Fruit fly (Drosophila melanogaster) whole organism, adult: ENCODE measurements around the gene CG33769.

Experiments used
- CG11617 ChIP-seq: fragments of 200-800 bp; sonication (Bioruptor generic); optimal IDR thresholded peaks from 2 replicates; lab custom pipeline; 2017; ENCODE audit warnings: mild to moderate bottlenecking, missing biosample characterization, missing genetic modification reagents, missing genetic modification characterization
- CG33017 ChIP-seq: fragments of 200-800 bp; sonication (Bioruptor generic); optimal IDR thresholded peaks from 2 replicates; lab custom pipeline; 2018; ENCODE audit warnings: missing biosample characterization, mild to moderate bottlenecking, missing genetic modification characterization, moderate library complexity
- CG7045 ChIP-seq: fragments of 200-800 bp; sonication (Bioruptor generic); optimal IDR thresholded peaks from 2 replicates; lab custom pipeline; 2017; ENCODE audit warnings: missing biosample characterization, mild to moderate bottlenecking, missing genetic modification characterization
- CG7101 ChIP-seq: fragments of 200-800 bp; sonication (Bioruptor generic); optimal IDR thresholded peaks from 2 replicates; lab custom pipeline; 2018; ENCODE audit warnings: missing biosample characterization, mild to moderate bottlenecking, missing genetic modification characterization, moderate library complexity
- Clk ChIP-seq: fragments of 200-800 bp; sonication (Bioruptor generic); optimal IDR thresholded peaks from 2 replicates; lab custom pipeline; 2017; ENCODE audit warnings: missing biosample characterization, missing genetic modification characterization
- Hr96 ChIP-seq: fragments of 200-800 bp; sonication (Bioruptor generic); optimal IDR thresholded peaks from 2 replicates; lab custom pipeline; 2016; ENCODE audit warnings: missing biosample characterization, missing genetic modification characterization
- Mnt ChIP-seq: fragments of 200-800 bp; sonication (Bioruptor generic); optimal IDR thresholded peaks from 2 replicates; lab custom pipeline; 2016; ENCODE audit warnings: missing biosample characterization, mild to moderate bottlenecking, missing genetic modification characterization
- bab1 ChIP-seq: fragments of 200-800 bp; sonication (Bioruptor generic); optimal IDR thresholded peaks from 3 replicates; lab custom pipeline; 2019; ENCODE audit warnings: missing biosample characterization, mild to moderate bottlenecking, missing genetic modification characterization, moderate library complexity
- ovo ChIP-seq: fragments of 200-800 bp; sonication (Bioruptor generic); optimal IDR thresholded peaks from 2 replicates; lab custom pipeline; 2016; ENCODE audit warnings: missing biosample characterization, missing genetic modification characterization

DNA sequence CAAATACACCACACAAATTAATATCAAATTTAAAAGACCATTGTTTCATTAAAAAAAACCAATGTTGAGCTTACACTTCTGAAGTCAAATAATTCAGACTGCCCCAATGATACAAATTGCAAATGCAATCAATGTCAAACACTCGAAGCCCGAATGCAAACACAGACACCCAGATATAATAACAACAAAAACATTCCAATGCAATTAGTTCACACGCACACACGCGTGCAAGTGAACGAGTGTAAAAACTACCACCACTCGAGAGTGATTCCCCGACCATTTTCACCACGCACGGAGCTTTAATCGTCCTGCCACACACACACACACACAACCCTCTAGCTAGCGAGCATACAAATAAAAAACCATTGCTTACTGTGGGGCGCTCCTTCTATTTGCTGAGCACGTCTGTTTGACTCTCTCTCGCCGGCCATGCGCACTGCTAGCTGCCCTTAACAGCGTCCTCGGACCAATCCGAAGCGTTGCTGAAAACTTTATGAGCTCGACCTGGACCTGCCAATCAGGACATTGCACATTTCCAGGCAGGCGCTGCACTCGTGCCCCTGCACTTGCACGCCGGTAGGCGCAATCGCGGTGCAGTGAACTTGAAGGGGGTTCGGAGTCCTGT is 5.3 kb upstream of the CG33769 start:
- TF ChIP-seq CG11617 (GFP tag; lab: Kevin White, UChicago) (no peak), ovo (no peak), bab1 (GFP tag; lab: Kevin White, UChicago) (no peak), CG33017 (tag; lab: Kevin White, UChicago) (no peak), Clk (no peak), Mnt (no peak), CG7045 (GFP tag; lab: Kevin White, UChicago) (no peak), Hr96 (GFP tag; lab: Kevin White, UChicago) (no peak), CG7101 (tag; lab: Kevin White, UChicago) (no peak)
